Worm (Caenorhabditis elegans) whole organism, early embryonic: ENCODE measurements around the gene ncs-7.

Experiments used
- B0310.2 ChIP-seq: sonication (generic microtip); optimal IDR thresholded peaks from 2 replicates; lab custom pipeline; 2016; ENCODE audit warnings: mild to moderate bottlenecking, missing genetic modification characterization, missing compliant biosample characterization
- F13C5.2 ChIP-seq: sonication (generic microtip); optimal IDR thresholded peaks from 2 replicates; lab custom pipeline; 2017; ENCODE audit warnings: mild to moderate bottlenecking, missing genetic modification characterization, inconsistent platforms, missing compliant biosample characterization
- aly-1 ChIP-seq: sonication (generic microtip); optimal IDR thresholded peaks from 2 replicates; lab custom pipeline; 2016; ENCODE audit warnings: missing genetic modification characterization, missing compliant biosample characterization
- ama-1 ChIP-seq: fragments of 150-350 bp; optimal IDR thresholded peaks from 2 replicates; lab custom pipeline; 2014
- ceh-13 ChIP-seq: fragments of 200-800 bp; sonication (Bioruptor generic); optimal IDR thresholded peaks from 2 replicates; lab custom pipeline; 2018; ENCODE audit warnings: mild to moderate bottlenecking, missing genetic modification characterization, missing compliant biosample characterization
- ceh-36 ChIP-seq: sonication (generic microtip); optimal IDR thresholded peaks from 2 replicates; lab custom pipeline; 2016; ENCODE audit warnings: missing genetic modification characterization, inconsistent platforms, missing compliant biosample characterization
- ets-7 ChIP-seq: sonication (generic microtip); optimal IDR thresholded peaks from 2 replicates; lab custom pipeline; 2016; ENCODE audit warnings: missing genotype, missing genetic modification characterization, missing compliant biosample characterization
- flt-1 ChIP-seq: fragments of 200-800 bp; sonication (Bioruptor generic); IDR thresholded peaks from 2 replicates; pipeline ENCODE4 v1.3.6; 2022; ENCODE audit warnings: missing genetic modification characterization, missing compliant biosample characterization
- hmbx-1 ChIP-seq: sonication (generic microtip); optimal IDR thresholded peaks from 2 replicates; lab custom pipeline; 2016; ENCODE audit warnings: mild to moderate bottlenecking, missing genetic modification characterization, missing compliant biosample characterization
- hmg-4 ChIP-seq: fragments of 200-800 bp; sonication (Bioruptor generic); optimal IDR thresholded peaks from 2 replicates; lab custom pipeline; 2018; ENCODE audit warnings: mild to moderate bottlenecking, missing genetic modification characterization, missing compliant biosample characterization
- hnd-1 ChIP-seq: sonication (generic microtip); optimal IDR thresholded peaks from 2 replicates; lab custom pipeline; 2016; ENCODE audit warnings: missing genetic modification characterization, missing compliant biosample characterization
- pes-1 ChIP-seq: fragments of 200-800 bp; sonication (Bioruptor generic); IDR thresholded peaks from 2 replicates; pipeline ENCODE4 v1.3.6; 2022; ENCODE audit warnings: missing genetic modification reagents, missing genetic modification characterization, missing compliant biosample characterization
- scrt-1 ChIP-seq: fragments of 200-800 bp; sonication (Bioruptor generic); IDR thresholded peaks from 2 replicates; pipeline ENCODE4 v1.3.6; 2022; ENCODE audit warnings: missing genetic modification characterization, missing compliant biosample characterization
- sea-1 ChIP-seq: fragments of 200-800 bp; sonication (Bioruptor generic); conservative IDR thresholded peaks from 2 replicates; pipeline ENCODE4 v1.3.6; 2022; ENCODE audit warnings: missing genetic modification characterization, missing compliant biosample characterization
- tbx-11 ChIP-seq: fragments of 200-800 bp; sonication (Bioruptor generic); IDR thresholded peaks from 2 replicates; pipeline ENCODE4 v1.3.6; 2022; ENCODE audit warnings: missing genetic modification characterization, missing compliant biosample characterization
- tbx-37 ChIP-seq: fragments of 200-800 bp; sonication (Bioruptor generic); conservative IDR thresholded peaks from 2 replicates; pipeline ENCODE4 v1.3.6; 2022; ENCODE audit warnings: missing genetic modification reagents, missing genetic modification characterization, missing compliant biosample characterization
- tra-4 ChIP-seq: sonication (generic microtip); optimal IDR thresholded peaks from 2 replicates; lab custom pipeline; 2017; ENCODE audit warnings: missing genetic modification characterization, missing compliant biosample characterization

ncs-7 gene

DNA sequence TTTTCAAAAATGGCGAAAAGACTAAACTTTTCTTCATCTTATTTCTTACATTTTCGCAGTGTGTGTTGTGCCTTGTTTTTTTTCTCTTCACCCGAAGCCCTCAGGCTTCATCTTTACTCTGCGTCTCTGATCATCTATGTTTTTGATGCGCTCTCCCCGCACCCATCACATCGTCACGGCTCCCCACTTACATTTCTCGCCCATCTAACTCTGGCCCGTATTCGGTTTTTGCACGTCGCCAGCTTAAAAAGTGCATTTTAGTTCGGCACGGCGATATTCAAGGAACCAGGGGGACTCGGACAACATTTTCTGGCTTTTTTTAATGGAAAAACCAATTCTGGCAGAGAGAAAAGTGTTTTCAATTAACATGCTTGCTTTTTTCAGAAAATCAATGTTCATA is 13.0 kb downstream of the ncs-7 start:
- no peak for TF ChIP-seq ceh-13
- TF ChIP-seq B0310.2 (tag; lab: Kevin White, UChicago), result no peak
- TF ChIP-seq tra-4, result no peak
- no peak for TF ChIP-seq sea-1 (GFP tag; lab: Robert Waterston, UW)
- TF ChIP-seq ceh-36 (tag; lab: Kevin White, UChicago), result no peak
- no peak for TF ChIP-seq F13C5.2 (tag; lab: Kevin White, UChicago)
- no peak for TF ChIP-seq scrt-1
- no peak for TF ChIP-seq hmg-4
- TF ChIP-seq flt-1 (GFP tag; lab: Robert Waterston, UW), result no peak
- TF ChIP-seq hmbx-1 (tag; lab: Kevin White, UChicago), result no peak

ce11 chrX:17627923-17628322 is 13.6 kb downstream of the ncs-7 start:
- TF ChIP-seq tbx-11 (GFP tag; lab: Robert Waterston, UW) (no peak), flt-1 (GFP tag; lab: Robert Waterston, UW) (no peak), aly-1 (tag; lab: Kevin White, UChicago) (no peak), sea-1 (GFP tag; lab: Robert Waterston, UW) (no peak), ceh-13 (no peak), tra-4 (no peak), F13C5.2 (tag; lab: Kevin White, UChicago) (no peak), ama-1 (no peak), tbx-37 (GFP tag; lab: Robert Waterston, UW) (no peak)

- TF ChIP-seq B0310.2 (tag; lab: Kevin White, UChicago) (no peak), scrt-1 (no peak), F13C5.2 (tag; lab: Kevin White, UChicago) (no peak), aly-1 (tag; lab: Kevin White, UChicago) (no peak), hmbx-1 (tag; lab: Kevin White, UChicago) (no peak), ets-7 (tag; lab: Kevin White, UChicago) (no peak), ama-1 (no peak), ceh-36 (tag; lab: Kevin White, UChicago) (no peak), tbx-37 (GFP tag; lab: Robert Waterston, UW) (no peak), tbx-11 (GFP tag; lab: Robert Waterston, UW) (no peak), hnd-1 (tag; lab: Kevin White, UChicago) (no peak)
Observed at ce11 chrX:17628345-17628744, 14.0 kb downstream of the ncs-7 start.

ce11 chrX:17630888-17631287 is 16.5 kb downstream of the ncs-7 start:
- TF ChIP-seq tbx-11 (GFP tag; lab: Robert Waterston, UW) (no peak), hnd-1 (tag; lab: Kevin White, UChicago) (no peak), hmg-4 (peak; percentile 32)

DNA sequence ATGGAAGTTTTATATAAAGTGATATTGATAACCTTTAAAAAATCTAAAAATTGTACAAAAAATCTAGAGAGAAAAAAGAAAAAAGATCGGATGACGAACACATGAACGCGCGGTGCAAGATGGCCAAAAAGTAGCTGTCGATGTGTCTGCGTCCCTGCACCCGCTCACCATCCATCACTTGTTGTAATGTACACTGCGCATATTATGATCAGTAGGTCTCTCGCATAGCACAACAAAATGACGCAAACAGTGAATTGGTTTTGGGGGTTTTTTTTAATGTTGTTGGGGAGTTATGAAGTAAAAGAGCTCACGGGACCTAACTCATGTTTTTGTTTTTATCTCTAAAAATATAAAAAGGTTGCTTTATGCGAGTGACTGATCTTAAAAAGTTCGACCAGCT is 17.4 kb downstream of the ncs-7 start:
- TF ChIP-seq aly-1 (tag; lab: Kevin White, UChicago) (no peak), sea-1 (GFP tag; lab: Robert Waterston, UW) (no peak), tbx-37 (GFP tag; lab: Robert Waterston, UW) (no peak), hnd-1 (tag; lab: Kevin White, UChicago) (no peak)

- TF ChIP-seq hnd-1 (tag; lab: Kevin White, UChicago) (no peak), hmg-4 (peak; percentile 81)
Observed at ce11 chrX:17633166-17633565, 18.8 kb downstream of the ncs-7 start.

DNA sequence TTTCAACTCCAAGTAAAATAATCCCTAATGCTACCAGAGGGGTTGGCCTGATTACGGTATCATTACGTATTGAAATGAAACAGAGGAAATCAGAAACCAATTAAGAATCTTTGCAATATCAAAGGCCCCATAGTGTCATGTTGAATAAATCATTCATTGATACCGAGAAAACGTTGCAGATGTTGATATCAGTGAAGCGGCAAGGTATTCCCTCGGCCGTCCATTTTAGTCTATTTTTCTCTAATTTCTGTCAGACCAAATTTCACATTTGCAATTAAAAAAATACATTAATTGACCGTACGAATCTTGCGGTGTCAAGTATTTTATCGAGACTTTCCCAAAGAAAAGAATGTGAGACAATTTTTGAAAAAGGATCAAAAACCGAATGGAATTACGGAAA is 19.9 kb downstream of the ncs-7 start:
- no peak for TF ChIP-seq ama-1
- TF ChIP-seq F13C5.2 (tag; lab: Kevin White, UChicago), result no peak
- no peak for TF ChIP-seq tbx-11 (GFP tag; lab: Robert Waterston, UW)
- no peak for TF ChIP-seq hmbx-1 (tag; lab: Kevin White, UChicago)
- TF ChIP-seq ets-7 (tag; lab: Kevin White, UChicago), result no peak
- no peak for TF ChIP-seq flt-1 (GFP tag; lab: Robert Waterston, UW)
- TF ChIP-seq hmg-4, result no peak
- TF ChIP-seq scrt-1, result no peak
- no peak for TF ChIP-seq tbx-37 (GFP tag; lab: Robert Waterston, UW)
- TF ChIP-seq pes-1 (GFP tag; lab: Robert Waterston, UW), result no peak
- no peak for TF ChIP-seq tra-4
- TF ChIP-seq B0310.2 (tag; lab: Kevin White, UChicago), result no peak

ce11 chrX:17636326-17636735 is 22.0 kb downstream of the ncs-7 start:
- TF ChIP-seq F13C5.2 (tag; lab: Kevin White, UChicago) (no peak), ets-7 (tag; lab: Kevin White, UChicago) (no peak), ceh-13 (no peak), tbx-37 (GFP tag; lab: Robert Waterston, UW) (no peak), hnd-1 (tag; lab: Kevin White, UChicago) (no peak), tbx-11 (GFP tag; lab: Robert Waterston, UW) (no peak)

ce11 chrX:17637528-17637927 is 23.2 kb downstream of the ncs-7 start:
- TF ChIP-seq aly-1 (tag; lab: Kevin White, UChicago) (no peak), sea-1 (GFP tag; lab: Robert Waterston, UW) (no peak), B0310.2 (tag; lab: Kevin White, UChicago) (no peak), ceh-13 (no peak), ets-7 (tag; lab: Kevin White, UChicago) (no peak), flt-1 (GFP tag; lab: Robert Waterston, UW) (no peak), hnd-1 (tag; lab: Kevin White, UChicago) (no peak), tbx-11 (GFP tag; lab: Robert Waterston, UW) (no peak), scrt-1 (no peak), tra-4 (no peak), tbx-37 (GFP tag; lab: Robert Waterston, UW) (no peak), hmbx-1 (tag; lab: Kevin White, UChicago) (no peak), hmg-4 (no peak)
